Worm (Caenorhabditis elegans): ENCODE data around the gene F10G7.9.

DNA sequence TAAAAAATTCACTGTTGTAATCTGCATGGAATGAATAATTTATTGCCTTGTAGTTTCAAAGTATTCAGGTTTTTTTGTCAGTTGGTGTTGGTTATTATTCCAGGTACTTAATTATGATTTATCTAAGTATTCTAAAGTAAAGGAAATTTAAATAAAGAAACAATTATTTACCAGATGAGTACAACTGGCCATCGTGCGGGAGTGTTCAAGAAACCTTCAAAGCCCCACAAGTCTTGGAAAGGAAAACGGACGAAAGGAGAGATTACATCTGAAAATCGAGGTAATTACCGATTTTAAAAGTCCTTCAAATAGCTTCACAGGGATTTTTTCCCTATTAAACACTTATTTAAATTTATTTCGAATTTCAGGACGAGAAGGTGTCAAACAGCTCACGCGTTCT is 3.8 kb upstream of the F10G7.9 start, which contains the start of gene tag-151:
- TF ChIP-seq lin-15B (tag; optimal IDR thresholded peaks at IDR 0.05) (no peak), zag-1 (tag; optimal IDR thresholded peaks at IDR 0.05) (no peak), F16B12.6 (tag; optimal IDR thresholded peaks at IDR 0.05) (no peak), ceh-82 (tag; optimal IDR thresholded peaks at IDR 0.05) (no peak), egl-27 (tag; optimal IDR thresholded peaks at IDR 0.05) (no peak), unc-62 (GFP tag; optimal IDR thresholded peaks at IDR 0.05) (no peak), nhr-28 (tag; optimal IDR thresholded peaks at IDR 0.05) (no peak), ama-1 (optimal IDR thresholded peaks at IDR 0.05) (no peak), ztf-11 (tag; optimal IDR thresholded peaks at IDR 0.05) (no peak), hlh-4 (tag; optimal IDR thresholded peaks at IDR 0.05) (no peak), fkh-10 (GFP tag; optimal IDR thresholded peaks at IDR 0.05) (no peak), lin-39 (tag; optimal IDR thresholded peaks at IDR 0.05) (no peak), isw-1 (GFP tag; IDR thresholded peaks at IDR 0.05) (no peak), ztf-4 (tag; optimal IDR thresholded peaks at IDR 0.05) (no peak)
